Worm (Caenorhabditis elegans) whole organism, young adult: ENCODE data around the gene nhr-80.
A peak's percentile ranks its signal among the peaks of the same experiment; 100 is the strongest.

Source experiments
- B0261.1 ChIP-seq: sonication (generic microtip); optimal IDR thresholded peaks from 2 replicates; lab custom pipeline; 2016; ENCODE audit warnings: mild to moderate bottlenecking, missing genetic modification characterization, moderate library complexity, missing compliant biosample characterization
- C06A6.2 ChIP-seq: fragments of 200-800 bp; sonication (Bioruptor generic); conservative IDR thresholded peaks from 2 replicates; pipeline ENCODE4 v1.3.6; 2022; ENCODE audit warnings: missing genetic modification characterization, missing compliant biosample characterization
- F39B2.1 ChIP-seq: fragments of 200-800 bp; sonication (Bioruptor generic); IDR thresholded peaks from 2 replicates; pipeline ENCODE4 v1.3.6; 2022; ENCODE audit warnings: missing genetic modification reagents, missing genetic modification characterization, missing compliant biosample characterization
- F52B5.7 ChIP-seq: sonication (generic microtip); optimal IDR thresholded peaks from 2 replicates; lab custom pipeline; 2016; ENCODE audit warnings: mild to moderate bottlenecking, missing genetic modification characterization, missing compliant biosample characterization
- K11D2.4 ChIP-seq: fragments of 200-800 bp; sonication (Bioruptor generic); IDR thresholded peaks from 2 replicates; pipeline ENCODE4 v1.3.6; 2022; ENCODE audit warnings: missing genetic modification reagents, missing genetic modification characterization, missing compliant biosample characterization
- K12H6.12 ChIP-seq: fragments of 200-800 bp; sonication (Bioruptor generic); optimal IDR thresholded peaks from 2 replicates; lab custom pipeline; 2018; ENCODE audit warnings: mild to moderate bottlenecking, missing genetic modification characterization, missing compliant biosample characterization
- T07F8.4 ChIP-seq: sonication (generic microtip); optimal IDR thresholded peaks from 2 replicates; lab custom pipeline; 2016; ENCODE audit warnings: mild to moderate bottlenecking, missing genetic modification characterization, moderate library complexity, missing compliant biosample characterization
- Y56A3A.18 ChIP-seq: fragments of 200-800 bp; sonication (Bioruptor generic); IDR thresholded peaks from 2 replicates; pipeline ENCODE4 v1.3.6; 2022; ENCODE audit warnings: missing genetic modification reagents, missing genetic modification characterization, missing compliant biosample characterization
- atf-7 ChIP-seq: sonication (generic microtip); optimal IDR thresholded peaks from 2 replicates; lab custom pipeline; 2017; ENCODE audit warnings: mild to moderate bottlenecking, missing genetic modification characterization, missing compliant biosample characterization
- attf-5 ChIP-seq: fragments of 200-800 bp; sonication (Bioruptor generic); optimal IDR thresholded peaks from 2 replicates; lab custom pipeline; 2018; ENCODE audit warnings: mild to moderate bottlenecking, missing genetic modification characterization, missing compliant biosample characterization
- attf-6 ChIP-seq: fragments of 200-800 bp; sonication (Bioruptor generic); IDR thresholded peaks from 2 replicates; pipeline ENCODE4 v1.3.6; 2022; ENCODE audit warnings: missing genetic modification reagents, missing genetic modification characterization, missing compliant biosample characterization
- cebp-1 ChIP-seq, 2 experiments: fragments of 200-800 bp in 1 of 2; sonication (Bioruptor generic) in 1 of 2; sonication (generic microtip) in 1 of 2; IDR thresholded peaks in 1 of 2; optimal IDR thresholded peaks in 1 of 2; 2 replicates each; pipeline versions ENCODE4 v1.3.6 to Lab custom; 2017 to 2022; ENCODE audit warnings: missing compliant biosample characterization in 2 of 2, missing genetic modification characterization in 2 of 2, mild to moderate bottlenecking in 1 of 2, missing genetic modification reagents in 1 of 2, moderate library complexity in 1 of 2
- ceh-27 ChIP-seq: fragments of 200-800 bp; sonication (Bioruptor generic); optimal IDR thresholded peaks from 2 replicates; lab custom pipeline; 2018; ENCODE audit warnings: mild to moderate bottlenecking, missing genetic modification characterization, moderate library complexity, missing compliant biosample characterization
- ceh-58 ChIP-seq: fragments of 200-800 bp; sonication (Bioruptor generic); IDR thresholded peaks from 2 replicates; pipeline ENCODE4 v1.3.6; 2022; ENCODE audit warnings: missing genetic modification characterization, missing compliant biosample characterization
- chd-7 ChIP-seq: sonication (generic microtip); optimal IDR thresholded peaks from 2 replicates; lab custom pipeline; 2016; ENCODE audit warnings: mild to moderate bottlenecking, missing genetic modification characterization, moderate library complexity, missing compliant biosample characterization
- dox-1 ChIP-seq: fragments of 200-800 bp; sonication (Bioruptor generic); IDR thresholded peaks from 2 replicates; pipeline ENCODE4 v1.3.6; 2022; ENCODE audit warnings: missing genetic modification reagents, missing genetic modification characterization, missing compliant biosample characterization
- egrh-3 ChIP-seq: fragments of 200-800 bp; sonication (Bioruptor generic); IDR thresholded peaks from 2 replicates; pipeline ENCODE4 v1.3.6; 2022; ENCODE audit warnings: missing genetic modification reagents, missing genetic modification characterization, missing compliant biosample characterization
- hmg-1.2 ChIP-seq: fragments of 200-800 bp; sonication (Bioruptor generic); IDR thresholded peaks from 2 replicates; pipeline ENCODE4 v1.3.6; 2022; ENCODE audit warnings: missing genetic modification reagents, missing genetic modification characterization, missing compliant biosample characterization
- hsf-1 ChIP-seq: fragments of 200-800 bp; sonication (Bioruptor generic); IDR thresholded peaks from 2 replicates; pipeline ENCODE4 v1.3.6; 2022; ENCODE audit warnings: missing genetic modification reagents, missing genetic modification characterization, missing compliant biosample characterization
- let-526 ChIP-seq: fragments of 200-800 bp; sonication (Bioruptor generic); IDR thresholded peaks from 2 replicates; pipeline ENCODE4 v1.3.6; 2022; ENCODE audit warnings: missing genetic modification reagents, missing genetic modification characterization, missing compliant biosample characterization
- lin-26 ChIP-seq: fragments of 200-800 bp; sonication (Bioruptor generic); IDR thresholded peaks from 2 replicates; pipeline ENCODE4 v1.3.6; 2022; ENCODE audit warnings: missing genetic modification reagents, missing genetic modification characterization, missing compliant biosample characterization
- lin-35 ChIP-seq, 3 experiments: fragments of 150-350 bp in 2 of 3; sonication (generic microtip) in 1 of 3; optimal IDR thresholded peaks; 2 replicates each; lab custom pipeline; 2014 to 2018; ENCODE audit warnings: missing biosample characterization in 3 of 3, missing genetic modification characterization in 3 of 3, missing genetic modification reagents in 3 of 3
- lin-40 ChIP-seq: sonication (generic microtip); optimal IDR thresholded peaks from 2 replicates; lab custom pipeline; 2016; ENCODE audit warnings: missing genetic modification characterization, mild to moderate bottlenecking, missing compliant biosample characterization, missing genotype, missing genetic modification reagents
- lin-54 ChIP-seq: fragments of 200-800 bp; sonication (Bioruptor generic); optimal IDR thresholded peaks from 2 replicates; lab custom pipeline; 2018; ENCODE audit warnings: mild to moderate bottlenecking, missing genetic modification characterization, missing compliant biosample characterization
- madf-10 ChIP-seq: sonication (generic microtip); optimal IDR thresholded peaks from 2 replicates; lab custom pipeline; 2016; ENCODE audit warnings: mild to moderate bottlenecking, missing genetic modification characterization, missing compliant biosample characterization
- madf-3 ChIP-seq: fragments of 200-800 bp; sonication (Bioruptor generic); IDR thresholded peaks from 2 replicates; pipeline ENCODE4 v1.3.6; 2022; ENCODE audit warnings: missing genetic modification reagents, missing genetic modification characterization, missing compliant biosample characterization
- mcd-1 ChIP-seq: fragments of 200-800 bp; sonication (Bioruptor generic); IDR thresholded peaks from 2 replicates; pipeline ENCODE4 v1.3.6; 2022; ENCODE audit warnings: missing genetic modification reagents, missing genetic modification characterization, missing compliant biosample characterization
- mel-28 ChIP-seq: sonication (generic microtip); optimal IDR thresholded peaks from 2 replicates; lab custom pipeline; 2016; ENCODE audit warnings: borderline replicate concordance, mild to moderate bottlenecking, missing genetic modification characterization, missing compliant biosample characterization
- nfyb-1 ChIP-seq: fragments of 200-800 bp; sonication (Bioruptor generic); IDR thresholded peaks from 2 replicates; pipeline ENCODE4 v1.3.6; 2022; ENCODE audit warnings: missing genetic modification reagents, missing genetic modification characterization, missing compliant biosample characterization
- nhr-120 ChIP-seq: fragments of 200-800 bp; sonication (Bioruptor generic); IDR thresholded peaks from 2 replicates; pipeline ENCODE4 v1.3.6; 2022; ENCODE audit warnings: missing genetic modification characterization, missing compliant biosample characterization
- pbrm-1 ChIP-seq: fragments of 200-800 bp; sonication (Bioruptor generic); IDR thresholded peaks from 2 replicates; pipeline ENCODE4 v1.3.6; 2022; ENCODE audit warnings: missing genetic modification reagents, missing genetic modification characterization, missing compliant biosample characterization
- rcor-1 ChIP-seq: fragments of 200-800 bp; sonication (Bioruptor generic); IDR thresholded peaks from 2 replicates; pipeline ENCODE4 v1.3.6; 2022; ENCODE audit warnings: missing genetic modification reagents, missing genetic modification characterization, missing compliant biosample characterization
- repo-1 ChIP-seq: sonication (generic microtip); optimal IDR thresholded peaks from 2 replicates; lab custom pipeline; 2017; ENCODE audit warnings: mild to moderate bottlenecking, missing genetic modification characterization, missing compliant biosample characterization
- rpc-1 ChIP-seq, 2 experiments: fragments of 150-350 bp in 1 of 2; sonication (generic microtip) in 1 of 2; optimal IDR thresholded peaks; 2 replicates each; lab custom pipeline; 2014 to 2018; ENCODE audit warnings: missing biosample characterization in 1 of 2, missing genetic modification characterization in 1 of 2, missing genetic modification reagents in 1 of 2, missing genotype in 1 of 2
- snpc-1.1 ChIP-seq: sonication (generic microtip); optimal IDR thresholded peaks from 2 replicates; lab custom pipeline; 2017; ENCODE audit warnings: missing genetic modification characterization, mild to moderate bottlenecking, missing compliant biosample characterization, antibody characterized with exemption, moderate library complexity, missing genotype, missing genetic modification reagents; ENCODE audit not compliant: insufficient read depth
- snpc-3.4 ChIP-seq: sonication (generic microtip); optimal IDR thresholded peaks from 2 replicates; lab custom pipeline; 2017; ENCODE audit warnings: missing genetic modification characterization, mild to moderate bottlenecking, missing compliant biosample characterization, antibody characterized with exemption, moderate library complexity, missing genotype, missing genetic modification reagents
- tbp1 ChIP-seq: fragments of 200-800 bp; sonication (Bioruptor generic); optimal IDR thresholded peaks from 2 replicates; lab custom pipeline; 2018; ENCODE audit warnings: mild to moderate bottlenecking, missing genetic modification characterization, missing compliant biosample characterization
- unc-62 ChIP-seq: fragments of 150-350 bp; optimal IDR thresholded peaks from 2 replicates; lab custom pipeline; 2014; ENCODE audit warnings: missing biosample characterization, missing genetic modification reagents, missing genetic modification characterization
- xnd-1 ChIP-seq: sonication (generic microtip); optimal IDR thresholded peaks from 2 replicates; lab custom pipeline; 2016; ENCODE audit warnings: missing genotype, missing genetic modification reagents, missing genetic modification characterization, missing compliant biosample characterization
- zfh-2 ChIP-seq: fragments of 200-800 bp; sonication (Bioruptor generic); conservative IDR thresholded peaks from 2 replicates; pipeline ENCODE4 v1.3.6; 2022; ENCODE audit warnings: missing genetic modification reagents, missing genetic modification characterization, missing compliant biosample characterization
- ztf-22 ChIP-seq: fragments of 200-800 bp; sonication (Bioruptor generic); optimal IDR thresholded peaks from 2 replicates; lab custom pipeline; 2018; ENCODE audit warnings: mild to moderate bottlenecking, missing genetic modification characterization, moderate library complexity, missing compliant biosample characterization
- ztf-26 ChIP-seq: sonication (generic microtip); optimal IDR thresholded peaks from 2 replicates; lab custom pipeline; 2017; ENCODE audit warnings: missing genetic modification characterization, missing compliant biosample characterization

Gene nhr-80

ce11 chrIII:28841-29240 is 14.2 kb upstream of the nhr-80 start:
- TF ChIP-seq rpc-1 (optimal IDR thresholded peaks at IDR 0.05; lab: Kevin White, UChicago) (no peak), rpc-1 (tag; optimal IDR thresholded peaks at IDR 0.05; lab: Kevin White, UChicago) (no peak), K12H6.12 (tag; lab: Kevin White, UChicago) (no peak), snpc-1.1 (tag; lab: Kevin White, UChicago) (no peak), T07F8.4 (no peak), mel-28 (tag; lab: Kevin White, UChicago) (no peak), hsf-1 (GFP tag; lab: Robert Waterston, UW) (no peak), snpc-3.4 (tag; lab: Kevin White, UChicago) (no peak), nhr-120 (no peak), unc-62 (GFP tag; lab: Kevin White, UChicago) (no peak), madf-3 (GFP tag; lab: Robert Waterston, UW) (no peak)

- TF ChIP-seq snpc-1.1 (tag; lab: Kevin White, UChicago) = no peak
- no peak for TF ChIP-seq Y56A3A.18 (GFP tag; lab: Robert Waterston, UW)
- no peak for TF ChIP-seq ceh-58 (GFP tag; lab: Robert Waterston, UW)
- no peak for TF ChIP-seq ztf-22
- TF ChIP-seq ztf-26 (tag; lab: Kevin White, UChicago) = no peak
- TF ChIP-seq repo-1 (tag; lab: Kevin White, UChicago) = no peak
- TF ChIP-seq let-526 (GFP tag; lab: Robert Waterston, UW) = no peak
- no peak for TF ChIP-seq C06A6.2 (GFP tag; lab: Robert Waterston, UW)
Measured at ce11 chrIII:27341-27947, 12.8 kb upstream of the nhr-80 start.

ce11 chrIII:25582-25996 is 10.9 kb upstream of the nhr-80 start:
- TF ChIP-seq mcd-1 (peak; percentile 67), K12H6.12 (tag; lab: Kevin White, UChicago) (peak; percentile 42), chd-7 (tag; lab: Kevin White, UChicago) (peak; percentile 67), lin-40 (tag; lab: Kevin White, UChicago) (peak; percentile 50), F39B2.1 (GFP tag; lab: Robert Waterston, UW) (no peak), lin-35 (GFP tag; optimal IDR thresholded peaks at IDR 0.05; lab: Kevin White, UChicago) (peak in 1 of 3 experiments; percentile 42), cebp-1 (GFP tag; IDR thresholded peaks at IDR 0.05; lab: Robert Waterston, UW) (no peak), cebp-1 (tag; optimal IDR thresholded peaks at IDR 0.05; lab: Kevin White, UChicago) (peak; percentile 66), zfh-2 (GFP tag; lab: Robert Waterston, UW) (peak; percentile 96), lin-26 (GFP tag; lab: Robert Waterston, UW) (0 out of 2 replicates have a peak, but pooled peaks have one; percentile 33), egrh-3 (GFP tag; lab: Robert Waterston, UW) (peak; percentile 79), nfyb-1 (GFP tag; lab: Robert Waterston, UW) (peak; percentile 61; the same call in 1 of the 2 replicates), xnd-1 (tag; lab: Kevin White, UChicago) (no peak), atf-7 (tag; lab: Kevin White, UChicago) (peak; percentile 31), dox-1 (GFP tag; lab: Robert Waterston, UW) (no peak), K11D2.4 (GFP tag; lab: Robert Waterston, UW) (peak; percentile 74), hmg-1.2 (GFP tag; lab: Robert Waterston, UW) (peak; percentile 64; the same call in 1 of the 2 replicates), C06A6.2 (GFP tag; lab: Robert Waterston, UW) (peak; percentile 55; the same call in 1 of the 2 replicates), Y56A3A.18 (GFP tag; lab: Robert Waterston, UW) (0 out of 2 replicates have a peak, but pooled peaks have one; percentile 23), attf-6 (GFP tag; lab: Robert Waterston, UW) (no peak), madf-10 (tag; lab: Kevin White, UChicago) (peak; percentile 39), B0261.1 (tag; lab: Kevin White, UChicago) (no peak), F52B5.7 (tag; lab: Kevin White, UChicago) (no peak), tbp1 (GFP tag; lab: Kevin White, UChicago) (no peak), attf-5 (GFP tag; lab: Kevin White, UChicago) (peak; percentile 22), lin-54 (GFP tag; lab: Kevin White, UChicago) (peak; percentile 16), ceh-27 (GFP tag; lab: Kevin White, UChicago) (peak; percentile 33), pbrm-1 (GFP tag; lab: Robert Waterston, UW) (0 out of 2 replicates have a peak, but pooled peaks have one; percentile 24), rcor-1 (GFP tag; lab: Robert Waterston, UW) (no peak)
